Fruit fly (Drosophila melanogaster) whole organism, embryonic: ENCODE data around the gene sro.

Experiments
- Adf1 ChIP-seq: fragments of 200-800 bp; sonication (Bioruptor generic); IDR thresholded peaks from 2 replicates; pipeline ENCODE4 v1.3.6; 2022; ENCODE audit warnings: missing biosample characterization, missing genetic modification characterization
- Atf-2 ChIP-seq: fragments of 200-800 bp; sonication (Bioruptor generic); optimal IDR thresholded peaks from 2 replicates; lab custom pipeline; 2016; ENCODE audit warnings: missing biosample characterization, missing genetic modification characterization
- CG10274 ChIP-seq: fragments of 200-800 bp; sonication (Bioruptor generic); optimal IDR thresholded peaks from 3 replicates; lab custom pipeline; 2017; ENCODE audit warnings: missing biosample characterization, mild to moderate bottlenecking, missing genetic modification characterization
- CG10462 ChIP-seq: fragments of 200-800 bp; sonication (Bioruptor generic); optimal IDR thresholded peaks from 2 replicates; lab custom pipeline; 2016; ENCODE audit warnings: missing biosample characterization, missing genetic modification characterization
- CG1233 ChIP-seq: fragments of 200-800 bp; sonication (Bioruptor generic); optimal IDR thresholded peaks from 4 replicates; lab custom pipeline; 2018; ENCODE audit warnings: missing biosample characterization, mild to moderate bottlenecking, missing genetic modification characterization
- CG13287 ChIP-seq: fragments of 200-800 bp; sonication (Bioruptor generic); IDR thresholded peaks from 2 replicates; pipeline ENCODE4 v1.3.6; 2022; ENCODE audit warnings: missing biosample characterization, missing genetic modification characterization; ENCODE audit not compliant: partially characterized antibody
- CG15514 ChIP-seq: fragments of 200-800 bp; sonication (Bioruptor generic); optimal IDR thresholded peaks from 3 replicates; lab custom pipeline; 2017; ENCODE audit warnings: missing biosample characterization, missing genetic modification characterization, mild to moderate bottlenecking, moderate library complexity, missing genetic modification reagents
- CG16863 ChIP-seq: fragments of 200-800 bp; sonication (Bioruptor generic); optimal IDR thresholded peaks from 3 replicates; lab custom pipeline; 2016; ENCODE audit warnings: missing biosample characterization, missing genetic modification characterization
- CG2116 ChIP-seq: fragments of 200-800 bp; sonication (Bioruptor generic); optimal IDR thresholded peaks from 3 replicates; lab custom pipeline; 2018; ENCODE audit warnings: missing biosample characterization, mild to moderate bottlenecking, missing genetic modification characterization
- CG3065 ChIP-seq: fragments of 200-800 bp; sonication (Bioruptor generic); optimal IDR thresholded peaks from 2 replicates; lab custom pipeline; 2016; ENCODE audit warnings: missing biosample characterization, missing genetic modification characterization
- CG32772 ChIP-seq: fragments of 200-800 bp; sonication (Bioruptor generic); IDR thresholded peaks from 2 replicates; pipeline ENCODE4 v1.3.6; 2022; ENCODE audit warnings: missing biosample characterization, missing genetic modification characterization
- CG3281 ChIP-seq: fragments of 200-800 bp; sonication (Bioruptor generic); optimal IDR thresholded peaks from 3 replicates; lab custom pipeline; 2017; ENCODE audit warnings: missing biosample characterization, mild to moderate bottlenecking, missing genetic modification characterization
- CG3847 ChIP-seq: fragments of 200-800 bp; sonication (Bioruptor generic); IDR thresholded peaks from 2 replicates; pipeline ENCODE4 v1.3.6; 2022; ENCODE audit warnings: missing biosample characterization, missing genetic modification characterization
- CG6813 ChIP-seq: fragments of 200-800 bp; sonication (Bioruptor generic); optimal IDR thresholded peaks from 2 replicates; lab custom pipeline; 2017; ENCODE audit warnings: missing biosample characterization, missing genetic modification characterization, mild to moderate bottlenecking, moderate library complexity, missing genetic modification reagents
- CG7963 ChIP-seq: fragments of 200-800 bp; sonication (Bioruptor generic); IDR thresholded peaks from 3 replicates; pipeline ENCODE4 v1.3.6; 2022; ENCODE audit warnings: missing biosample characterization, missing genetic modification characterization; ENCODE audit not compliant: partially characterized antibody
- CG8924 ChIP-seq: fragments of 200-800 bp; optimal IDR thresholded peaks from 3 replicates; lab custom pipeline; 2019; ENCODE audit warnings: missing biosample characterization, mild to moderate bottlenecking, missing genetic modification characterization, moderate library complexity
- CG9817 ChIP-seq: fragments of 200-800 bp; sonication (Bioruptor generic); optimal IDR thresholded peaks from 2 replicates; lab custom pipeline; 2018; ENCODE audit warnings: missing biosample characterization, mild to moderate bottlenecking, missing genetic modification characterization, moderate library complexity
- CG9932 ChIP-seq: fragments of 200-800 bp; sonication (Bioruptor generic); IDR thresholded peaks from 2 replicates; pipeline ENCODE4 v1.3.6; 2022; ENCODE audit warnings: missing biosample characterization, missing genetic modification characterization
- CoRest ChIP-seq: fragments of 200-800 bp; sonication (Bioruptor generic); optimal IDR thresholded peaks from 3 replicates; lab custom pipeline; 2018; ENCODE audit warnings: missing biosample characterization, mild to moderate bottlenecking, missing genetic modification characterization, moderate library complexity
- Dek ChIP-seq: fragments of 200-800 bp; sonication (Bioruptor generic); optimal IDR thresholded peaks from 3 replicates; lab custom pipeline; 2019; ENCODE audit warnings: missing biosample characterization, mild to moderate bottlenecking, missing genetic modification characterization, moderate library complexity
- Dll ChIP-seq: fragments of 200-800 bp; sonication (Bioruptor generic); IDR thresholded peaks from 4 replicates; pipeline ENCODE4 v1.3.6; 2022; ENCODE audit warnings: missing biosample characterization, missing genetic modification characterization; ENCODE audit not compliant: partially characterized antibody
- HHEX ChIP-seq: fragments of 200-800 bp; sonication (Bioruptor generic); optimal IDR thresholded peaks from 3 replicates; lab custom pipeline; 2017; ENCODE audit warnings: missing biosample characterization, mild to moderate bottlenecking, missing genetic modification characterization, missing genetic modification reagents
- Lhr ChIP-seq: fragments of 200-800 bp; sonication (Bioruptor generic); optimal IDR thresholded peaks from 3 replicates; lab custom pipeline; 2017; ENCODE audit warnings: mild to moderate bottlenecking, missing biosample characterization, missing genetic modification reagents, missing genetic modification characterization
- NfI ChIP-seq: fragments of 200-800 bp; sonication (Bioruptor generic); optimal IDR thresholded peaks from 3 replicates; lab custom pipeline; 2018; ENCODE audit warnings: missing biosample characterization, mild to moderate bottlenecking, missing genetic modification characterization, moderate library complexity
- Ptx1 ChIP-seq: fragments of 200-800 bp; sonication (Bioruptor generic); IDR thresholded peaks from 2 replicates; pipeline ENCODE4 v1.3.6; 2022; ENCODE audit warnings: missing biosample characterization, missing genetic modification characterization
- Spps ChIP-seq: fragments of 200-800 bp; sonication (Bioruptor generic); optimal IDR thresholded peaks from 2 replicates; lab custom pipeline; 2018; ENCODE audit warnings: missing biosample characterization, mild to moderate bottlenecking, missing genetic modification characterization
- Sry-δ ChIP-seq: fragments of 200-800 bp; sonication (Bioruptor generic); optimal IDR thresholded peaks from 2 replicates; lab custom pipeline; 2016; ENCODE audit warnings: missing biosample characterization, missing genetic modification characterization
- Stat92E ChIP-seq, 3 experiments: fragments of >200 bp in 2 of 3; fragments of 200-800 bp in 1 of 3; sonication (Bioruptor generic) in 1 of 3; optimal IDR thresholded peaks; 2 replicates each; lab custom pipeline; 2017 to 2019; ENCODE audit warnings: missing biosample characterization in 3 of 3, missing genetic modification characterization in 3 of 3, mild to moderate bottlenecking in 1 of 3, moderate library complexity in 1 of 3
- Xbp1 ChIP-seq: fragments of 200-800 bp; sonication (Bioruptor generic); optimal IDR thresholded peaks from 3 replicates; lab custom pipeline; 2016; ENCODE audit warnings: missing biosample characterization, mild to moderate bottlenecking, missing genetic modification characterization
- caup ChIP-seq: fragments of 200-800 bp; sonication (Bioruptor generic); optimal IDR thresholded peaks from 3 replicates; lab custom pipeline; 2017; ENCODE audit warnings: missing biosample characterization, mild to moderate bottlenecking, missing genetic modification characterization, moderate library complexity; ENCODE audit not compliant: severe bottlenecking
- crp ChIP-seq, 2 experiments: fragments of 200-800 bp; sonication (Bioruptor generic); optimal IDR thresholded peaks; 2 replicates in 1 of 2; 3 replicates in 1 of 2; lab custom pipeline; 2017; ENCODE audit warnings: missing biosample characterization in 2 of 2, missing genetic modification characterization in 2 of 2, mild to moderate bottlenecking in 1 of 2, moderate library complexity in 1 of 2
- dysf ChIP-seq: fragments of 200-800 bp; sonication (Bioruptor generic); IDR thresholded peaks from 3 replicates; pipeline ENCODE4 v1.3.6; 2022; ENCODE audit warnings: missing biosample characterization, missing genetic modification characterization
- fd96Cb ChIP-seq: fragments of 200-800 bp; sonication (Bioruptor generic); optimal IDR thresholded peaks from 2 replicates; lab custom pipeline; 2018; ENCODE audit warnings: missing biosample characterization, mild to moderate bottlenecking, missing genetic modification characterization, moderate library complexity
- gem ChIP-seq: fragments of 200-800 bp; sonication (Bioruptor generic); optimal IDR thresholded peaks from 2 replicates; lab custom pipeline; 2019; ENCODE audit warnings: missing biosample characterization, mild to moderate bottlenecking, missing genetic modification characterization, moderate library complexity
- hb ChIP-seq: fragments of 200-800 bp; sonication (Bioruptor generic); IDR thresholded peaks from 3 replicates; pipeline ENCODE4 v1.3.6; 2022; ENCODE audit warnings: missing biosample characterization, missing genetic modification characterization; ENCODE audit not compliant: partially characterized antibody
- insv ChIP-seq, 2 experiments: fragments of 200-800 bp; sonication (Bioruptor generic); optimal IDR thresholded peaks; 3 replicates each; lab custom pipeline; 2016 to 2018; ENCODE audit warnings: missing biosample characterization in 2 of 2, missing genetic modification characterization in 2 of 2
- lbe ChIP-seq: fragments of 200-800 bp; sonication (Bioruptor generic); optimal IDR thresholded peaks from 2 replicates; lab custom pipeline; 2016; ENCODE audit warnings: missing biosample characterization, mild to moderate bottlenecking, missing genetic modification characterization
- nom ChIP-seq: fragments of 200-800 bp; sonication (Bioruptor generic); optimal IDR thresholded peaks from 2 replicates; lab custom pipeline; 2017; ENCODE audit warnings: missing biosample characterization, missing genetic modification characterization, mild to moderate bottlenecking, moderate library complexity, missing genetic modification reagents
- phol ChIP-seq: fragments of 200-800 bp; sonication (Bioruptor generic); optimal IDR thresholded peaks from 3 replicates; lab custom pipeline; 2018; ENCODE audit warnings: missing biosample characterization, mild to moderate bottlenecking, missing genetic modification characterization, moderate library complexity
- prd ChIP-seq, 3 experiments: fragments of >200 bp in 2 of 3; fragments of 200-800 bp in 1 of 3; sonication (Bioruptor generic) in 1 of 3; optimal IDR thresholded peaks in 2 of 3; IDR thresholded peaks in 1 of 3; 2 replicates in 2 of 3; 3 replicates in 1 of 3; pipeline versions ENCODE4 v1.3.6 to Lab custom; 2017 to 2022; ENCODE audit warnings: missing biosample characterization in 1 of 3, missing genetic modification characterization in 1 of 3
- stc ChIP-seq: fragments of 200-800 bp; sonication (Bioruptor generic); IDR thresholded peaks from 2 replicates; pipeline ENCODE4 v1.3.6; 2022; ENCODE audit warnings: missing biosample characterization, missing genetic modification characterization
- sug ChIP-seq: fragments of 200-800 bp; optimal IDR thresholded peaks from 2 replicates; lab custom pipeline; 2019; ENCODE audit warnings: missing biosample characterization, mild to moderate bottlenecking, missing genetic modification characterization, moderate library complexity
- tgo ChIP-seq: fragments of 200-800 bp; sonication (Bioruptor generic); IDR thresholded peaks from 3 replicates; pipeline ENCODE4 v1.3.6; 2022; ENCODE audit warnings: missing biosample characterization, missing genetic modification characterization
- unc-4 ChIP-seq: fragments of 200-800 bp; sonication (Bioruptor generic); IDR thresholded peaks from 2 replicates; pipeline ENCODE4 v1.3.6; 2022; ENCODE audit warnings: missing biosample characterization, missing genetic modification characterization; ENCODE audit not compliant: partially characterized antibody
- vnd ChIP-seq: fragments of 200-800 bp; sonication (Bioruptor generic); IDR thresholded peaks from 3 replicates; pipeline ENCODE4 v1.3.6; 2022; ENCODE audit warnings: missing biosample characterization, missing genetic modification characterization; ENCODE audit not compliant: partially characterized antibody
- zf30C ChIP-seq: fragments of 200-800 bp; sonication (Bioruptor generic); optimal IDR thresholded peaks from 3 replicates; lab custom pipeline; 2018; ENCODE audit warnings: missing biosample characterization, mild to moderate bottlenecking, missing genetic modification characterization

The sro gene

dm6 chr3R:29798966-29799680 lies 4.7 kb downstream of the sro start, which contains the start of the genes Rnb and Drice (continued):
- TF ChIP-seq HHEX (GFP tag; lab: Kevin White, UChicago) (peak; percentile 50), CG16863 (no peak), gem (tag; lab: Kevin White, UChicago) (no peak), caup (peak; percentile 17), insv (GFP tag; optimal IDR thresholded peaks at IDR 0.05; lab: Kevin White, UChicago) (peak in 1 of 2 experiments; percentile 10), Ptx1 (GFP tag; lab: Robert Waterston, UW) (peak; percentile 55), sug (tag; lab: Kevin White, UChicago) (peak; percentile 97), Adf1 (GFP tag; lab: Robert Waterston, UW) (no peak), CG7963 (GFP tag; lab: Robert Waterston, UW) (0 out of 3 replicates have a peak, but pooled peaks have one; percentile 45), CG2116 (GFP tag; lab: Kevin White, UChicago) (peak; percentile 58), Xbp1 (GFP tag; lab: Kevin White, UChicago) (peak; percentile 53), lbe (GFP tag; lab: Kevin White, UChicago) (peak; percentile 76), CG8924 (tag; lab: Kevin White, UChicago) (peak; percentile 70), Dll (peak; percentile 86), unc-4 (GFP tag; lab: Robert Waterston, UW) (peak; percentile 75), Spps (tag; lab: Kevin White, UChicago) (peak; percentile 26), CG6813 (GFP tag; lab: Kevin White, UChicago) (peak; percentile 28), nom (GFP tag; lab: Kevin White, UChicago) (peak; percentile 25), hb (GFP tag; lab: Robert Waterston, UW) (no peak), zf30C (GFP tag; lab: Kevin White, UChicago) (no peak), NfI (peak; percentile 44), dysf (peak; percentile 53; the same call in 2 of the 3 replicates), CG3281 (peak; percentile 56), Sry-δ (GFP tag; lab: Kevin White, UChicago) (peak; percentile 65), Atf-2 (GFP tag; lab: Kevin White, UChicago) (no peak), vnd (peak; percentile 63), CG32772 (GFP tag; lab: Robert Waterston, UW) (0 out of 2 replicates have a peak, but pooled peaks have one; percentile 25), prd (optimal IDR thresholded peaks at IDR 0.05; lab: Kevin White, UChicago) (no peak), prd (GFP tag; IDR thresholded peaks at IDR 0.05; lab: Robert Waterston, UW) (peak; percentile 55), Stat92E (GFP tag; optimal IDR thresholded peaks at IDR 0.05; lab: Kevin White, UChicago) (peak in 1 of 3 experiments; percentile 51), CoRest (tag; lab: Kevin White, UChicago) (peak; percentile 75), CG9817 (tag; lab: Kevin White, UChicago) (peak; percentile 51), Lhr (GFP tag; lab: Kevin White, UChicago) (peak; percentile 60), CG1233 (GFP tag; lab: Kevin White, UChicago) (peak; percentile 63), CG9932 (GFP tag; lab: Robert Waterston, UW) (peak; percentile 72), CG13287 (GFP tag; lab: Robert Waterston, UW) (peak; percentile 81), CG10462 (peak; percentile 32), CG15514 (GFP tag; lab: Kevin White, UChicago) (peak; percentile 31), fd96Cb (tag; lab: Kevin White, UChicago) (peak; percentile 36), tgo (GFP tag; lab: Robert Waterston, UW) (peak; percentile 47), crp (GFP tag; optimal IDR thresholded peaks at IDR 0.05; lab: Kevin White, UChicago) (peak in 1 of 2 experiments; percentile 2), CG10274 (GFP tag; lab: Kevin White, UChicago) (no peak), phol (tag; lab: Kevin White, UChicago) (peak; percentile 51), Dek (tag; lab: Kevin White, UChicago) (no peak), stc (GFP tag; lab: Robert Waterston, UW) (no peak), CG3847 (GFP tag; lab: Robert Waterston, UW) (peak; percentile 51), CG3065 (GFP tag; lab: Kevin White, UChicago) (no peak)
